Worm (Caenorhabditis elegans): ENCODE data around the gene srw-118.

srw-118 gene

ce11 chrV:3005964-3006363 is 26.1 kb upstream of the srw-118 start, which contains the start of gene srw-112:
Gene srw-112 (minus strand): TSS chrV:3006064.
- TF ChIP-seq tbx-11 (GFP tag; IDR thresholded peaks at IDR 0.05) (no peak), tbx-37 (GFP tag; conservative IDR thresholded peaks at IDR 0.05) (no peak), scrt-1 (GFP tag; IDR thresholded peaks at IDR 0.05) (no peak), ama-1 (optimal IDR thresholded peaks at IDR 0.05) (no peak), aly-1 (tag; optimal IDR thresholded peaks at IDR 0.05) (no peak), tra-4 (tag; optimal IDR thresholded peaks at IDR 0.05) (no peak)

- TF ChIP-seq hmbx-1 (tag; optimal IDR thresholded peaks at IDR 0.05) (no peak), sea-1 (GFP tag; conservative IDR thresholded peaks at IDR 0.05) (no peak), ets-7 (tag; optimal IDR thresholded peaks at IDR 0.05) (no peak), aly-1 (tag; optimal IDR thresholded peaks at IDR 0.05) (no peak), ceh-36 (tag; optimal IDR thresholded peaks at IDR 0.05) (no peak), ama-1 (optimal IDR thresholded peaks at IDR 0.05) (no peak), ceh-13 (GFP tag; optimal IDR thresholded peaks at IDR 0.05) (no peak), hnd-1 (tag; optimal IDR thresholded peaks at IDR 0.05) (no peak), pes-1 (GFP tag; IDR thresholded peaks at IDR 0.05) (no peak), B0310.2 (tag; optimal IDR thresholded peaks at IDR 0.05) (no peak), F13C5.2 (tag; optimal IDR thresholded peaks at IDR 0.05) (no peak), flt-1 (GFP tag; IDR thresholded peaks at IDR 0.05) (no peak), tbx-11 (GFP tag; IDR thresholded peaks at IDR 0.05) (no peak), tbx-37 (GFP tag; conservative IDR thresholded peaks at IDR 0.05) (no peak), scrt-1 (GFP tag; IDR thresholded peaks at IDR 0.05) (no peak), tra-4 (tag; optimal IDR thresholded peaks at IDR 0.05) (no peak), hmg-4 (GFP tag; optimal IDR thresholded peaks at IDR 0.05) (no peak)
Observed at ce11 chrV:2999736-3000135, 19.9 kb upstream of the srw-118 start, which contains the start of gene srw-119. Gene srw-119 (minus strand): TSS chrV:2999836.

ce11 chrV:2996105-2996504 is 16.2 kb upstream of the srw-118 start, which contains the start of gene srw-120:
Gene srw-120 (minus strand): TSS chrV:2996205.
- TF ChIP-seq F13C5.2 (tag; optimal IDR thresholded peaks at IDR 0.05) (no peak), hnd-1 (tag; optimal IDR thresholded peaks at IDR 0.05) (no peak), aly-1 (tag; optimal IDR thresholded peaks at IDR 0.05) (no peak), tbx-11 (GFP tag; IDR thresholded peaks at IDR 0.05) (no peak), pes-1 (GFP tag; IDR thresholded peaks at IDR 0.05) (no peak), ceh-13 (GFP tag; optimal IDR thresholded peaks at IDR 0.05) (no peak), tra-4 (tag; optimal IDR thresholded peaks at IDR 0.05) (no peak), scrt-1 (GFP tag; IDR thresholded peaks at IDR 0.05) (no peak), hmbx-1 (tag; optimal IDR thresholded peaks at IDR 0.05) (no peak), hmg-4 (GFP tag; optimal IDR thresholded peaks at IDR 0.05) (no peak)

- TF ChIP-seq ama-1 (optimal IDR thresholded peaks at IDR 0.05): no peak
- TF ChIP-seq scrt-1 (GFP tag; IDR thresholded peaks at IDR 0.05): no peak
- TF ChIP-seq tra-4 (tag; optimal IDR thresholded peaks at IDR 0.05): no peak
- no peak for TF ChIP-seq aly-1 (tag; optimal IDR thresholded peaks at IDR 0.05)
- no peak for TF ChIP-seq hnd-1 (tag; optimal IDR thresholded peaks at IDR 0.05)
- TF ChIP-seq flt-1 (GFP tag; IDR thresholded peaks at IDR 0.05): no peak
- TF ChIP-seq ceh-13 (GFP tag; optimal IDR thresholded peaks at IDR 0.05): no peak
- no peak for TF ChIP-seq ets-7 (tag; optimal IDR thresholded peaks at IDR 0.05)
- no peak for TF ChIP-seq B0310.2 (tag; optimal IDR thresholded peaks at IDR 0.05)
- TF ChIP-seq hmbx-1 (tag; optimal IDR thresholded peaks at IDR 0.05): no peak
- TF ChIP-seq ceh-36 (tag; optimal IDR thresholded peaks at IDR 0.05): no peak
- TF ChIP-seq pes-1 (GFP tag; IDR thresholded peaks at IDR 0.05): no peak
- TF ChIP-seq tbx-37 (GFP tag; conservative IDR thresholded peaks at IDR 0.05): no peak
- no peak for TF ChIP-seq sea-1 (GFP tag; conservative IDR thresholded peaks at IDR 0.05)
- no peak for TF ChIP-seq F13C5.2 (tag; optimal IDR thresholded peaks at IDR 0.05)
- no peak for TF ChIP-seq tbx-11 (GFP tag; IDR thresholded peaks at IDR 0.05)
- no peak for TF ChIP-seq hmg-4 (GFP tag; optimal IDR thresholded peaks at IDR 0.05)
Observed at ce11 chrV:2993816-2994215, 13.9 kb upstream of the srw-118 start, which contains the start of gene srw-115. Gene srw-115 (minus strand): TSS chrV:2993916.

ce11 chrV:2992060-2992459 is 12.2 kb upstream of the srw-118 start:
- no peak for TF ChIP-seq tra-4 (tag; optimal IDR thresholded peaks at IDR 0.05)
- no peak for TF ChIP-seq flt-1 (GFP tag; IDR thresholded peaks at IDR 0.05)
- no peak for TF ChIP-seq sea-1 (GFP tag; conservative IDR thresholded peaks at IDR 0.05)
- no peak for TF ChIP-seq ceh-13 (GFP tag; optimal IDR thresholded peaks at IDR 0.05)
- TF ChIP-seq ceh-36 (tag; optimal IDR thresholded peaks at IDR 0.05): no peak
- no peak for TF ChIP-seq hnd-1 (tag; optimal IDR thresholded peaks at IDR 0.05)
- no peak for TF ChIP-seq ama-1 (optimal IDR thresholded peaks at IDR 0.05)
- TF ChIP-seq tbx-37 (GFP tag; conservative IDR thresholded peaks at IDR 0.05): no peak
- no peak for TF ChIP-seq pes-1 (GFP tag; IDR thresholded peaks at IDR 0.05)
- no peak for TF ChIP-seq scrt-1 (GFP tag; IDR thresholded peaks at IDR 0.05)
- TF ChIP-seq hmbx-1 (tag; optimal IDR thresholded peaks at IDR 0.05): no peak
- no peak for TF ChIP-seq tbx-11 (GFP tag; IDR thresholded peaks at IDR 0.05)
- no peak for TF ChIP-seq ets-7 (tag; optimal IDR thresholded peaks at IDR 0.05)
- TF ChIP-seq B0310.2 (tag; optimal IDR thresholded peaks at IDR 0.05): no peak
- TF ChIP-seq aly-1 (tag; optimal IDR thresholded peaks at IDR 0.05): no peak
- no peak for TF ChIP-seq hmg-4 (GFP tag; optimal IDR thresholded peaks at IDR 0.05)
- no peak for TF ChIP-seq F13C5.2 (tag; optimal IDR thresholded peaks at IDR 0.05)

- TF ChIP-seq B0310.2 (tag; optimal IDR thresholded peaks at IDR 0.05): no peak
- TF ChIP-seq pes-1 (GFP tag; IDR thresholded peaks at IDR 0.05): no peak
- no peak for TF ChIP-seq flt-1 (GFP tag; IDR thresholded peaks at IDR 0.05)
- no peak for TF ChIP-seq ets-7 (tag; optimal IDR thresholded peaks at IDR 0.05)
- no peak for TF ChIP-seq sea-1 (GFP tag; conservative IDR thresholded peaks at IDR 0.05)
Observed at ce11 chrV:2991485-2991884, 11.6 kb upstream of the srw-118 start, which contains the start of gene srw-121. Gene srw-121 (minus strand): TSS chrV:2991585.

ce11 chrV:2987407-2987806 is 7.5 kb upstream of the srw-118 start, which contains the start of gene srh-85:
Gene srh-85 (minus strand): TSS chrV:2987507.
- no peak for TF ChIP-seq tra-4 (tag; optimal IDR thresholded peaks at IDR 0.05)
- TF ChIP-seq scrt-1 (GFP tag; IDR thresholded peaks at IDR 0.05): no peak
- no peak for TF ChIP-seq tbx-37 (GFP tag; conservative IDR thresholded peaks at IDR 0.05)
- TF ChIP-seq tbx-11 (GFP tag; IDR thresholded peaks at IDR 0.05): no peak
- no peak for TF ChIP-seq ceh-13 (GFP tag; optimal IDR thresholded peaks at IDR 0.05)
- TF ChIP-seq F13C5.2 (tag; optimal IDR thresholded peaks at IDR 0.05): no peak
- TF ChIP-seq hmbx-1 (tag; optimal IDR thresholded peaks at IDR 0.05): no peak
- TF ChIP-seq flt-1 (GFP tag; IDR thresholded peaks at IDR 0.05): no peak
- TF ChIP-seq ceh-36 (tag; optimal IDR thresholded peaks at IDR 0.05): no peak
- TF ChIP-seq B0310.2 (tag; optimal IDR thresholded peaks at IDR 0.05): no peak
- TF ChIP-seq ets-7 (tag; optimal IDR thresholded peaks at IDR 0.05): no peak

All from whole organism, early embryonic.